Worm (Caenorhabditis elegans) whole organism, young adult: Measurements from ENCODE around the gene F41C3.1.

Source experiments
- Y53G8AR.9 ChIP-seq: fragments of 200-800 bp; sonication (Bioruptor generic); conservative IDR thresholded peaks from 2 replicates; pipeline ENCODE4 v1.3.6; 2022; ENCODE audit warnings: missing genetic modification reagents, missing genetic modification characterization, missing compliant biosample characterization
- ekl-4 ChIP-seq: fragments of 200-800 bp; sonication (Bioruptor generic); IDR thresholded peaks from 2 replicates; pipeline ENCODE4 v1.3.6; 2022; ENCODE audit warnings: missing genetic modification reagents, missing genetic modification characterization, missing compliant biosample characterization
- lin-54 ChIP-seq: fragments of 200-800 bp; sonication (Bioruptor generic); optimal IDR thresholded peaks from 2 replicates; lab custom pipeline; 2018; ENCODE audit warnings: mild to moderate bottlenecking, missing genetic modification characterization, missing compliant biosample characterization
- madf-3 ChIP-seq: fragments of 200-800 bp; sonication (Bioruptor generic); IDR thresholded peaks from 2 replicates; pipeline ENCODE4 v1.3.6; 2022; ENCODE audit warnings: missing genetic modification reagents, missing genetic modification characterization, missing compliant biosample characterization
- mxl-1 ChIP-seq: sonication (generic microtip); optimal IDR thresholded peaks from 2 replicates; lab custom pipeline; 2016; ENCODE audit warnings: missing genetic modification characterization, missing compliant biosample characterization
- nfya-1 ChIP-seq: sonication (generic microtip); optimal IDR thresholded peaks from 2 replicates; lab custom pipeline; 2017; ENCODE audit warnings: antibody characterized with exemption, missing compliant biosample characterization, missing genetic modification characterization, borderline replicate concordance; ENCODE audit not compliant: insufficient read depth
- pha-4 ChIP-seq: fragments of 150-350 bp; sonication (generic microtip); optimal IDR thresholded peaks from 2 replicates; lab custom pipeline; 2014; ENCODE audit warnings: missing biosample characterization, missing genetic modification reagents, missing genetic modification characterization
- snpc-4 ChIP-seq, 5 experiments: fragments of 150-350 bp in 1 of 5; sonication (generic microtip) in 4 of 5; optimal IDR thresholded peaks; 2 replicates each; lab custom pipeline; 2014 to 2018; ENCODE audit warnings: missing genetic modification characterization in 5 of 5, missing biosample characterization in 3 of 5, antibody characterized with exemption in 2 of 5, mild to moderate bottlenecking in 2 of 5, missing compliant biosample characterization in 2 of 5, missing genotype in 2 of 5, moderate library complexity in 2 of 5, missing genetic modification reagents in 1 of 5
- tlf-1 ChIP-seq: fragments of 200-800 bp; sonication (Bioruptor generic); optimal IDR thresholded peaks from 2 replicates; lab custom pipeline; 2018; ENCODE audit warnings: mild to moderate bottlenecking, missing genetic modification characterization, missing compliant biosample characterization
- ztf-18 ChIP-seq: sonication (generic microtip); optimal IDR thresholded peaks from 2 replicates; lab custom pipeline; 2016; ENCODE audit warnings: missing genotype, mild to moderate bottlenecking, missing genetic modification characterization, missing compliant biosample characterization

DNA sequence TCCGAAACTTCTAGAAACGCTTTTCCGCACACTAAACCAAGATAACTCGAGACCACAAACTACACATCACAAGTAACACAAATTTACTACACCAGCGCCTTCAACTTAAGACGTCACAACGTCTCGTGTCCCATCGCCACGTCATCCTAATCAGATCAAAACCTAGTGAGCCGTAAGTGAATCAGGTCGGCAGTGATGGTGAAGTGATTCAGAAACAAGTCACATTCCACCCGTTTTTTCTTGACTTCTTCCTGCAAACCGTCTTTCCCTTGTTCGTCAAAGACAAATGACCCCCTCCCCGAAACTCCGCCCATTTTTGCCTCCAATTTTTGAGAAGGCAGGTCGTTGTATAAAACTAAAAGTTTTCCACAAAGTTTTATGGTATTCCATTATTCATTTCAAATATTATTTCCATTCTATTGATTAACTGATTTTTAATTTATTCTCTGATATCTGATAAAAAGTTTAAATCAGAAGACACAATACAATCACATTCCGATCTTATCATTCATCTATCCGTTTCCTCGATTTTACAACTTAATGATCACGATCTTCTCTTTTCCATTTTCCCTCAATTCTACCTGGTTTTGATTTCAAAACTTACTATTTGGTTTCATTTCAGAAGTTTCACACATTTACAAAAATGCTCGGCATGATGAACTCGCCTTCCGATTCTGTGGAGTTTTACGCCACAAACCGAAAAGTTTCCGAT, 10.6 kb downstream of the F41C3.1 start, which contains the start of gene F26G1.2:
- TF ChIP-seq ekl-4 (GFP tag; lab: Robert Waterston, UW) (no peak), madf-3 (GFP tag; lab: Robert Waterston, UW) (no peak), pha-4 (tag; lab: Kevin White, UChicago) (no peak), Y53G8AR.9 (GFP tag; lab: Robert Waterston, UW) (no peak), snpc-4 (GFP tag; optimal IDR thresholded peaks at IDR 0.05; lab: Kevin White, UChicago) (no peak), snpc-4 (tag; optimal IDR thresholded peaks at IDR 0.05; lab: Kevin White, UChicago) (no peak), nfya-1 (no peak), lin-54 (GFP tag; lab: Kevin White, UChicago) (no peak), tlf-1 (GFP tag; lab: Kevin White, UChicago) (no peak), mxl-1 (no peak), ztf-18 (tag; lab: Kevin White, UChicago) (no peak)
